Worm (Caenorhabditis elegans): ENCODE data around the gene col-161.

ce11 chrV:13297220-13297619, 20.6 kb downstream of the col-161 start, which contains the start of gene C26E1.1:
- TF ChIP-seq dpl-1 (GFP tag; optimal IDR thresholded peaks at IDR 0.05) (no peak), nhr-237 (tag; optimal IDR thresholded peaks at IDR 0.05) (no peak), ama-1 (optimal IDR thresholded peaks at IDR 0.05) (no peak), grh-1 (GFP tag; IDR thresholded peaks at IDR 0.05) (no peak), sox-4 (tag; optimal IDR thresholded peaks at IDR 0.05) (no peak), lir-3 (tag; optimal IDR thresholded peaks at IDR 0.05; ENCODE audit: poor library complexity) (no peak), lin-13 (GFP tag; optimal IDR thresholded peaks at IDR 0.05) (no peak), aly-2 (tag; optimal IDR thresholded peaks at IDR 0.05) (no peak), snpc-4 (tag; optimal IDR thresholded peaks at IDR 0.05) (no peak)

Measured in whole organism, L1 larva.